Worm (Caenorhabditis elegans) whole organism, young adult: ENCODE measurements around the gene spp-27.
"Not testable (repeated sequence)": the region's sequence is repeated elsewhere in the genome, so short reads cannot be mapped to it uniquely, and the experiment has no call there.

ENCODE experiments used
- B0019.2 ChIP-seq: fragments of 200-800 bp; sonication (Bioruptor generic); conservative IDR thresholded peaks from 2 replicates; pipeline ENCODE4 v1.3.6; 2022; ENCODE audit warnings: missing genetic modification reagents, missing genetic modification characterization, missing compliant biosample characterization
- B0261.1 ChIP-seq: sonication (generic microtip); optimal IDR thresholded peaks from 2 replicates; lab custom pipeline; 2016; ENCODE audit warnings: mild to moderate bottlenecking, missing genetic modification characterization, moderate library complexity, missing compliant biosample characterization
- F22D6.2 ChIP-seq: sonication (generic microtip); optimal IDR thresholded peaks from 2 replicates; lab custom pipeline; 2016; ENCODE audit warnings: mild to moderate bottlenecking, missing genetic modification characterization, missing compliant biosample characterization
- F39B2.1 ChIP-seq: fragments of 200-800 bp; sonication (Bioruptor generic); IDR thresholded peaks from 2 replicates; pipeline ENCODE4 v1.3.6; 2022; ENCODE audit warnings: missing genetic modification reagents, missing genetic modification characterization, missing compliant biosample characterization
- F55B11.4 ChIP-seq: sonication (generic microtip); optimal IDR thresholded peaks from 2 replicates; lab custom pipeline; 2016; ENCODE audit warnings: missing compliant biosample characterization, missing genetic modification characterization, borderline replicate concordance; ENCODE audit not compliant: insufficient read depth
- F57C9.4 ChIP-seq: sonication (generic microtip); optimal IDR thresholded peaks from 2 replicates; lab custom pipeline; 2017; ENCODE audit warnings: mild to moderate bottlenecking, missing genetic modification characterization, missing compliant biosample characterization
- bed-1 ChIP-seq: fragments of 200-800 bp; sonication (Bioruptor generic); IDR thresholded peaks from 2 replicates; pipeline ENCODE4 v1.3.6; 2022; ENCODE audit warnings: missing genetic modification reagents, missing genetic modification characterization, missing compliant biosample characterization
- ceh-91 ChIP-seq: fragments of 200-800 bp; sonication (Bioruptor generic); IDR thresholded peaks from 2 replicates; pipeline ENCODE4 v1.3.6; 2022; ENCODE audit warnings: missing genetic modification reagents, missing genetic modification characterization, missing compliant biosample characterization
- dpl-1 ChIP-seq: fragments of 150-350 bp; optimal IDR thresholded peaks from 2 replicates; lab custom pipeline; 2014; ENCODE audit warnings: missing biosample characterization, missing genetic modification reagents, missing genetic modification characterization
- efl-1 ChIP-seq: fragments of 150-350 bp; optimal IDR thresholded peaks from 2 replicates; lab custom pipeline; 2014; ENCODE audit warnings: missing biosample characterization, missing genetic modification reagents, missing genetic modification characterization
- egl-44 ChIP-seq: fragments of 200-800 bp; sonication (Bioruptor generic); IDR thresholded peaks from 2 replicates; pipeline ENCODE4 v1.3.6; 2022; ENCODE audit warnings: missing genetic modification reagents, missing genetic modification characterization, missing compliant biosample characterization
- hlh-12 ChIP-seq: sonication (generic microtip); optimal IDR thresholded peaks from 2 replicates; lab custom pipeline; 2016; ENCODE audit warnings: missing genetic modification characterization, missing compliant biosample characterization
- hsf-1 ChIP-seq: fragments of 200-800 bp; sonication (Bioruptor generic); IDR thresholded peaks from 2 replicates; pipeline ENCODE4 v1.3.6; 2022; ENCODE audit warnings: missing genetic modification reagents, missing genetic modification characterization, missing compliant biosample characterization
- lin-26 ChIP-seq: fragments of 200-800 bp; sonication (Bioruptor generic); IDR thresholded peaks from 2 replicates; pipeline ENCODE4 v1.3.6; 2022; ENCODE audit warnings: missing genetic modification reagents, missing genetic modification characterization, missing compliant biosample characterization
- lin-35 ChIP-seq, 3 experiments: fragments of 150-350 bp in 2 of 3; sonication (generic microtip) in 1 of 3; optimal IDR thresholded peaks; 2 replicates each; lab custom pipeline; 2014 to 2018; ENCODE audit warnings: missing biosample characterization in 3 of 3, missing genetic modification characterization in 3 of 3, missing genetic modification reagents in 3 of 3
- lir-1 ChIP-seq: fragments of 200-800 bp; sonication (Bioruptor generic); conservative IDR thresholded peaks from 2 replicates; pipeline ENCODE4 v1.3.6; 2022; ENCODE audit warnings: missing genetic modification reagents, missing genetic modification characterization, missing compliant biosample characterization
- mcd-1 ChIP-seq: fragments of 200-800 bp; sonication (Bioruptor generic); IDR thresholded peaks from 2 replicates; pipeline ENCODE4 v1.3.6; 2022; ENCODE audit warnings: missing genetic modification reagents, missing genetic modification characterization, missing compliant biosample characterization
- mes-4 ChIP-seq: sonication (generic microtip); optimal IDR thresholded peaks from 2 replicates; lab custom pipeline; 2016; ENCODE audit warnings: missing genotype, missing genetic modification characterization, missing compliant biosample characterization
- mxl-1 ChIP-seq: sonication (generic microtip); optimal IDR thresholded peaks from 2 replicates; lab custom pipeline; 2016; ENCODE audit warnings: missing genetic modification characterization, missing compliant biosample characterization
- nfya-2 ChIP-seq: fragments of 200-800 bp; sonication (Bioruptor generic); IDR thresholded peaks from 2 replicates; pipeline ENCODE4 v1.3.6; 2022; ENCODE audit warnings: missing genetic modification reagents, missing genetic modification characterization, missing compliant biosample characterization
- nfyb-1 ChIP-seq: fragments of 200-800 bp; sonication (Bioruptor generic); IDR thresholded peaks from 2 replicates; pipeline ENCODE4 v1.3.6; 2022; ENCODE audit warnings: missing genetic modification reagents, missing genetic modification characterization, missing compliant biosample characterization
- nhr-80 ChIP-seq: sonication (generic microtip); optimal IDR thresholded peaks from 2 replicates; lab custom pipeline; 2016; ENCODE audit warnings: missing genetic modification characterization, missing compliant biosample characterization
- snpc-1.1 ChIP-seq: sonication (generic microtip); optimal IDR thresholded peaks from 2 replicates; lab custom pipeline; 2017; ENCODE audit warnings: missing genetic modification characterization, mild to moderate bottlenecking, missing compliant biosample characterization, antibody characterized with exemption, moderate library complexity, missing genotype, missing genetic modification reagents; ENCODE audit not compliant: insufficient read depth
- somi-1 ChIP-seq: fragments of 200-800 bp; sonication (Bioruptor generic); optimal IDR thresholded peaks from 2 replicates; lab custom pipeline; 2018; ENCODE audit warnings: mild to moderate bottlenecking, missing genetic modification characterization, missing compliant biosample characterization
- sptf-2 ChIP-seq: fragments of 200-800 bp; sonication (Bioruptor generic); optimal IDR thresholded peaks from 2 replicates; lab custom pipeline; 2018; ENCODE audit warnings: mild to moderate bottlenecking, missing genetic modification characterization, missing compliant biosample characterization
- tbp1 ChIP-seq: fragments of 200-800 bp; sonication (Bioruptor generic); optimal IDR thresholded peaks from 2 replicates; lab custom pipeline; 2018; ENCODE audit warnings: mild to moderate bottlenecking, missing genetic modification characterization, missing compliant biosample characterization
- zim-3 ChIP-seq: sonication (generic microtip); optimal IDR thresholded peaks from 2 replicates; lab custom pipeline; 2017; ENCODE audit warnings: mild to moderate bottlenecking, missing genetic modification characterization, moderate library complexity, missing compliant biosample characterization
- ztf-22 ChIP-seq: fragments of 200-800 bp; sonication (Bioruptor generic); optimal IDR thresholded peaks from 2 replicates; lab custom pipeline; 2018; ENCODE audit warnings: mild to moderate bottlenecking, missing genetic modification characterization, moderate library complexity, missing compliant biosample characterization
- ztf-3 ChIP-seq: fragments of 200-800 bp; sonication (Bioruptor generic); optimal IDR thresholded peaks from 2 replicates; lab custom pipeline; 2018; ENCODE audit warnings: mild to moderate bottlenecking, missing genetic modification characterization, missing compliant biosample characterization

The spp-27 gene

DNA sequence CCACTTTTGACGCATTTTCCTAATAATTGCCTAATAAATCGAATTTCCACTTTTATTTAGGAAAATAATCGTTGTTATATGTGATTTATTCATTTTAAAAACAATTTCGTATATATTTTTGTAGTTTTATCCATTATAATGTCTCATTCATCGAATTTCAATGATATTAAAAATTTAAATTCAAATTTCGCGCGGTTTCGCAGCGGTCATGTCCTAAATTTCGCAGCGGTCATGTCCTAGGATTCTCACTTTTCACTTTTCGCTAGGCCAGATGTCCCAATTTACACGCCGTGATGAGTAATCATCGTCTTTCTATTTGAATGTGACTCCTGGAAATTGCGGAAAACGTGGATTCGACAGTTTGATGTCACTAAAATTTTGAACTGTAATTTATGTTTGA lies 24.8 kb upstream of the spp-27 start, which contains the start of gene ZK1055.4:
ZK1055.4 (plus strand) TSS at position 301 of the 400 bp plus-strand sequence.
- not testable (repeated sequence) for TF ChIP-seq mxl-1, F22D6.2, zim-3 (tag; lab: Kevin White, UChicago)

DNA sequence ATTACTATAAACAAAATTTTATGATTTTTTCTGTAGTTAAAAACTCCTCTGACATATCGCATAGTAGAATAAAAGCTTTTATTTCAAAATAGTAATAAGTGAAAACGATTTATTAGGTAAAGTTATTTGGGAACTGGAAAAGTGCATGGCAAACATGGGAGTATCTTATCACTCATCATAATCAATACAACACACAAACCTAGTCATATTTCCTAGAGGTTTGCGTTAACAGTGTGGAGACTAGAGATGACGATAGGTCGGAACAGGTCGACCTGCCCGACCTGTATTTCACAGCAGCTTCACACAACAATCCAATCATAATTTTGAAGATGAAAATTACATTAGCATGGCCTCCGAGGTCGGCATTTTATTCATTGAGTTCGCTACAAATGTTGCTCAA lies 23.1 kb upstream of the spp-27 start, which contains the start of gene EGAP9.3:
EGAP9.3 (minus strand) TSS at position 131 of the 400 bp plus-strand sequence.
- TF ChIP-seq nhr-80 (tag; lab: Kevin White, UChicago) (peak; percentile 59), B0019.2 (GFP tag; lab: Robert Waterston, UW) (no peak)

DNA sequence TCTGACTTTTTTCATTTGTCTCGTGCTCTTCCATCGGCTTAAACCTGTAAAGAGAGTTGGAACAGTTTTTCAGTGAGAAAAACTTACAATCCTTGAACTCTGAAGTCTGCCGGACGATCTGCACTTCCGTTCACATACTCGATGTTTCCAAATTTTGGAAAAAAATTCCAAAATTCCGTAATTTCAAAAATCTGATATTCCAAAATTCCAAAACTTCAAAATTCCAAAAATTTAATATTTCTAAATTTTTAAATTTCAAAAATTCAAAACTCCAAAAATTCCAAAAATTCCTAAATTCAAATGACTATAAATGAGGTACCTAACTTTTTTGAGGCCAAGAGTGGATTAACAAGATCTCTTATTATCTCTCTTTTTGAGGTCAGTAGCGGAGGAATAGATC lies 19.6 kb upstream of the spp-27 start, which contains the start of gene EGAP9.4:
EGAP9.4 (plus strand) TSS at position 301 of the 400 bp plus-strand sequence.
- TF ChIP-seq ceh-91 (no peak), ztf-22 (no peak), sptf-2 (GFP tag; lab: Kevin White, UChicago) (no peak), lin-26 (no peak), hlh-12 (tag; lab: Kevin White, UChicago) (no peak), zim-3 (tag; lab: Kevin White, UChicago) (no peak), F57C9.4 (tag; lab: Kevin White, UChicago) (no peak), mcd-1 (GFP tag; lab: Robert Waterston, UW) (no peak), F55B11.4 (tag; lab: Kevin White, UChicago) (no peak), dpl-1 (GFP tag; lab: Kevin White, UChicago) (no peak), egl-44 (GFP tag; lab: Robert Waterston, UW) (no peak), efl-1 (GFP tag; lab: Kevin White, UChicago) (no peak), somi-1 (no peak), nfyb-1 (GFP tag; lab: Robert Waterston, UW) (no peak), B0261.1 (tag; lab: Kevin White, UChicago) (no peak), hsf-1 (GFP tag; lab: Robert Waterston, UW) (no peak), lir-1 (GFP tag; lab: Robert Waterston, UW) (no peak), lin-35 (GFP tag; optimal IDR thresholded peaks at IDR 0.05; lab: Kevin White, UChicago) (no peak), snpc-1.1 (tag; lab: Kevin White, UChicago) (no peak), nfya-2 (GFP tag; lab: Robert Waterston, UW) (no peak)

DNA sequence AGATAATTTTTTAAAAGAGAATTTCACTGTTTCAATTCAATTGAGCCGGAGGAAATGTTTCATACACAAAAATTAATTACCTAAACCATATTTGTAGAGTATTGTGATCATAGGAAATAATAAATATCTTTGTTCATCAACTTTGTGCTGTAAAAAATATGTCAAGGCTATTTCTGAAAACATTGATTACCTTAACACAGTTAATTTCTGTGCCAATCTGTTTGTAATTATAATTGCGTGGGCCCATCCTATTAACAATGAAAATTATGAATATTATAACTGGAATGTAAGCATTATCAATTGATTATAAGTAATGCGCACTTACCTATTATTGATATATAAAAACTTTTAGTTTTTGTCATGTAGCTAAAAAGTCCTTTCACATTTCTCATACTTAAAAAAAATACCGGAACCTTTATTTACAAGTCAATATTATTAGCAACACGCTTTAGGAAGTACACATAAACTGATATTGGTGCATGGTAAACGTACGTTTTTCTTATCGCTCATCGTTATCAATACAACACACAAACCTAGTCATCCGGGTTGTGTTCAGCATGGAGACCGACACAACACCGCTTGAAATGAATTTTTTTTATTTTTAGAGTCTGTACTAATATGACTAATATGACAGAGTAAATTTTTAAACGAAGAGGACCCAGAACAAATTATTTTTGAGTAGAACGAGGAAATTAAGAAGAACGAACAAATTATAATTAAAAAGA lies 18.6 kb upstream of the spp-27 start, which contains the start of gene fut-2:
fut-2 (minus strand) TSS at position 485 of the 725 bp plus-strand sequence.
- TF ChIP-seq nhr-80 (tag; lab: Kevin White, UChicago) (peak; percentile 84), mes-4 (tag; lab: Kevin White, UChicago) (no peak)

DNA sequence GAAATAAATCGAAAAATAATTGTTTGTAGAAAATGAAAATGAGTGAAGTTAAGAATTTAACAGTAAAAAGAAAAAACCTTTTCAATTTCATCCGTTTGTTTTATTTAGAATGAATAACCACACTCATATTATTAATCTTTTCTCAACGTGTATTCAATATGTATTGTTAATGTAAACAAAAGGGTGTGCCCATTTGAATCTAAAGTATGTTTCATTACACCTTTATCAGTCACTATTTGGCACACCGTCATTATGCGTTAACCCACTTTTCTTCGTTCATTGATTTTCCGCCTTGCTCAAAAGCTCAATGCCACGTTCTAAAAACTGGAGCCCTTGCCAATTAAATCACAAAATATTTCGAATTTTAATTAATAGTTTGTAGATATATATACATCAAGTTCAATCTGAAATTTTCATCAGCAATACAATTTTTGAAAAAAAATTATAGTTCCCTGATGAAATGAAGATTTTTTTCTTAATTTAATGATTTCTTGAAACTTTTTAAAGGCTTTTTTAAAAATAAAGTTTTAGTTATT lies 9.0 kb upstream of the spp-27 start, which contains the start of gene K04A8.1:
K04A8.1 (plus strand) TSS at position 486 of the 536 bp plus-strand sequence.
- no peak for TF ChIP-seq ztf-3 (GFP tag; lab: Kevin White, UChicago)
- peak; percentile 44 for TF ChIP-seq nhr-80 (tag; lab: Kevin White, UChicago)

DNA sequence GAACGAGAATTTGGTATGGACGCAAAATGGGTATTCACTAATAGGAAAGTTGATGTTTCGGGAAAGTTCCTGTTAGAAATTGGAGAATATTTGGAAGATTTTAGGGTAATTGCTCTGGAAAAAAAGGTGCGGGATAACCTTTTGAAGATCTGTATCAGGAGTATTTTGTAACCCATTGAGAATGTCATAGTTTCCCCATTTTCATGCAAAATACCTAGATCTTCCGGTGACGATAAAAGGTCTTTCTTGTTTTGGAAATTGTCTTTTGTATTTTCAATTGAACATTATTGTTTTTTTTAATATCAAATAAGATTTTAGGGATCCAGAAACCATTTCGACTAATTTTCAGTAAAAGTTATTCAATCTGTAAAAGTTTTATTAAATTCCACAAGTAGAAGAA lies 4.7 kb upstream of the spp-27 start, which contains the start of gene spp-19:
spp-19 (minus strand) TSS at position 101 of the 400 bp plus-strand sequence.
- TF ChIP-seq bed-1 (GFP tag; lab: Robert Waterston, UW) (no peak), tbp1 (no peak), F39B2.1 (GFP tag; lab: Robert Waterston, UW) (no peak)
